Worm (Caenorhabditis elegans) whole organism, L4/young adult: ENCODE results near the gene cdk-11.2.

Source experiments
- dao-5 ChIP-seq: sonication (generic microtip); optimal IDR thresholded peaks from 2 replicates; lab custom pipeline; 2016; ENCODE audit warnings: missing genotype, missing genetic modification characterization, moderate library complexity, missing compliant biosample characterization
- him-1 ChIP-seq: sonication (generic microtip); optimal IDR thresholded peaks from 2 replicates; lab custom pipeline; 2016; ENCODE audit warnings: missing genotype, missing genetic modification reagents, missing genetic modification characterization, missing compliant biosample characterization

ce11 chrX:10379678-10380077 is 39.9 kb downstream of the cdk-11.2 start, which contains the start of gene rme-4:
- TF ChIP-seq dao-5 (tag; lab: Kevin White, UChicago) (no peak), him-1 (tag; lab: Kevin White, UChicago) (no peak)
